Fruit fly (Drosophila melanogaster) whole organism, pupa: Measurements from ENCODE around the gene CG32137.

Source experiments
- CG10348 ChIP-seq: fragments of 200-800 bp; sonication (Bioruptor generic); IDR thresholded peaks from 2 replicates; pipeline ENCODE4 v1.3.6; 2022; ENCODE audit warnings: missing biosample characterization, missing genetic modification characterization
- CG12605 ChIP-seq: fragments of 200-800 bp; sonication (Bioruptor generic); IDR thresholded peaks from 2 replicates; pipeline ENCODE4 v1.3.6; 2022; ENCODE audit warnings: missing biosample characterization, missing genetic modification characterization
- CG14655 ChIP-seq: fragments of 200-800 bp; sonication (Bioruptor generic); optimal IDR thresholded peaks from 3 replicates; lab custom pipeline; 2017; ENCODE audit warnings: mild to moderate bottlenecking, missing biosample characterization, missing genetic modification reagents, missing genetic modification characterization
- CG17806 ChIP-seq: fragments of 200-800 bp; sonication (Bioruptor generic); optimal IDR thresholded peaks from 2 replicates; lab custom pipeline; 2018; ENCODE audit warnings: missing biosample characterization, mild to moderate bottlenecking, missing genetic modification characterization, moderate library complexity
- CG34367 ChIP-seq: fragments of 200-800 bp; sonication (Bioruptor generic); optimal IDR thresholded peaks from 2 replicates; lab custom pipeline; 2018; ENCODE audit warnings: missing biosample characterization, mild to moderate bottlenecking, missing genetic modification characterization
- CG4496 ChIP-seq: fragments of 200-800 bp; sonication (Bioruptor generic); IDR thresholded peaks from 3 replicates; pipeline ENCODE4 v1.3.6; 2022; ENCODE audit warnings: missing biosample characterization, missing genetic modification characterization
- CG8159 ChIP-seq: fragments of 200-800 bp; sonication (Bioruptor generic); optimal IDR thresholded peaks from 3 replicates; lab custom pipeline; 2018; ENCODE audit warnings: missing biosample characterization, mild to moderate bottlenecking, missing genetic modification characterization, moderate library complexity
- CG8301 ChIP-seq: fragments of 200-800 bp; sonication (Bioruptor generic); optimal IDR thresholded peaks from 2 replicates; lab custom pipeline; 2018; ENCODE audit warnings: missing biosample characterization, mild to moderate bottlenecking, missing genetic modification characterization
- EcR ChIP-seq: fragments of 200-800 bp; sonication (Bioruptor generic); optimal IDR thresholded peaks from 3 replicates; lab custom pipeline; 2019; ENCODE audit warnings: missing biosample characterization, missing genetic modification characterization, mild to moderate bottlenecking, moderate library complexity, missing genetic modification reagents
- Ets98B ChIP-seq: fragments of 200-800 bp; sonication (Bioruptor generic); IDR thresholded peaks from 2 replicates; pipeline ENCODE4 v1.3.6; 2022; ENCODE audit warnings: missing biosample characterization, missing genetic modification characterization
- Pif1A ChIP-seq: fragments of 200-800 bp; sonication (Bioruptor generic); optimal IDR thresholded peaks from 3 replicates; lab custom pipeline; 2016; ENCODE audit warnings: missing biosample characterization, missing genetic modification characterization
- Snoo ChIP-seq: fragments of 200-800 bp; sonication (Bioruptor generic); optimal IDR thresholded peaks from 3 replicates; lab custom pipeline; 2017; ENCODE audit warnings: missing biosample characterization, mild to moderate bottlenecking, missing genetic modification characterization, inconsistent platforms
- gl ChIP-seq: fragments of 200-800 bp; sonication (Bioruptor generic); optimal IDR thresholded peaks from 2 replicates; lab custom pipeline; 2018; ENCODE audit warnings: missing biosample characterization, mild to moderate bottlenecking, missing genetic modification characterization

- no peak for TF ChIP-seq EcR (GFP tag; lab: Kevin White, UChicago)
- peak; percentile 17; the same call in 1 of the 3 replicates for TF ChIP-seq CG4496
- no peak for TF ChIP-seq CG34367 (tag; lab: Kevin White, UChicago)
- TF ChIP-seq Ets98B (GFP tag; lab: Robert Waterston, UW) = peak; percentile 55
- TF ChIP-seq Pif1A = no peak
- TF ChIP-seq CG12605 (GFP tag; lab: Robert Waterston, UW) = peak; percentile 35; the same call in 1 of the 2 replicates
- peak; percentile 17 for TF ChIP-seq CG14655 (GFP tag; lab: Kevin White, UChicago)
- no peak for TF ChIP-seq CG10348 (GFP tag; lab: Robert Waterston, UW)
- no peak for TF ChIP-seq gl
- no peak for TF ChIP-seq CG17806 (tag; lab: Kevin White, UChicago)
- TF ChIP-seq CG8159 (tag; lab: Kevin White, UChicago) = no peak
- TF ChIP-seq Snoo (tag; lab: Kevin White, UChicago) = no peak
- no peak for TF ChIP-seq CG8301
Observed at dm6 chr3L:14004041-14004407, 65.0 kb downstream of the CG32137 start.
